Fruit fly (Drosophila melanogaster) whole organism, prepupa: ENCODE measurements around the gene CG1113.
A peak's percentile ranks its signal among the peaks of the same experiment; 100 is the strongest.

Source experiments
- CG10631 ChIP-seq: fragments of 200-800 bp; sonication (Bioruptor generic); optimal IDR thresholded peaks from 2 replicates; lab custom pipeline; 2016; ENCODE audit warnings: missing biosample characterization, missing genetic modification characterization
- CG11294 ChIP-seq: fragments of 200-800 bp; sonication (Bioruptor generic); IDR thresholded peaks from 2 replicates; pipeline ENCODE4 v1.3.6; 2022; ENCODE audit warnings: missing biosample characterization, missing genetic modification characterization
- CG11902 ChIP-seq: fragments of 200-800 bp; sonication (Bioruptor generic); optimal IDR thresholded peaks from 3 replicates; lab custom pipeline; 2016; ENCODE audit warnings: missing biosample characterization, missing genetic modification characterization
- CG15336 ChIP-seq: fragments of 200-800 bp; sonication (Bioruptor generic); IDR thresholded peaks from 2 replicates; pipeline ENCODE4 v1.3.6; 2022; ENCODE audit warnings: missing biosample characterization, missing genetic modification characterization
- CG1621 ChIP-seq: fragments of 200-800 bp; sonication (Bioruptor generic); optimal IDR thresholded peaks from 3 replicates; lab custom pipeline; 2018; ENCODE audit warnings: missing biosample characterization, mild to moderate bottlenecking, missing genetic modification characterization
- CG16779 ChIP-seq: fragments of 200-800 bp; sonication (Bioruptor generic); optimal IDR thresholded peaks from 3 replicates; lab custom pipeline; 2017; ENCODE audit warnings: missing biosample characterization, mild to moderate bottlenecking, missing genetic modification characterization
- CG3032 ChIP-seq: fragments of 200-800 bp; optimal IDR thresholded peaks from 2 replicates; lab custom pipeline; 2019; ENCODE audit warnings: missing biosample characterization, mild to moderate bottlenecking, missing genetic modification characterization, moderate library complexity
- CG31627 ChIP-seq: fragments of 200-800 bp; sonication (Bioruptor generic); optimal IDR thresholded peaks from 3 replicates; lab custom pipeline; 2016; ENCODE audit warnings: missing biosample characterization, missing genetic modification characterization
- CG32006 ChIP-seq: fragments of 200-800 bp; sonication (Bioruptor generic); optimal IDR thresholded peaks from 3 replicates; lab custom pipeline; 2017; ENCODE audit warnings: missing biosample characterization, mild to moderate bottlenecking, missing genetic modification characterization
- CG3919 ChIP-seq: fragments of 200-800 bp; sonication (Bioruptor generic); optimal IDR thresholded peaks from 3 replicates; lab custom pipeline; 2016; ENCODE audit warnings: missing biosample characterization, missing genetic modification characterization
- CG4318 ChIP-seq: fragments of 200-800 bp; sonication (Bioruptor generic); optimal IDR thresholded peaks from 3 replicates; lab custom pipeline; 2017; ENCODE audit warnings: missing biosample characterization, mild to moderate bottlenecking, missing genetic modification characterization
- CG6163 ChIP-seq: fragments of 200-800 bp; sonication (Bioruptor generic); IDR thresholded peaks from 3 replicates; pipeline ENCODE4 v1.3.6; 2022; ENCODE audit warnings: missing biosample characterization, missing genetic modification characterization
- CG6276 ChIP-seq: fragments of 200-800 bp; sonication (Bioruptor generic); optimal IDR thresholded peaks from 2 replicates; lab custom pipeline; 2017; ENCODE audit warnings: missing biosample characterization, mild to moderate bottlenecking, missing genetic modification characterization
- CG6792 ChIP-seq: fragments of 200-800 bp; sonication (Bioruptor generic); optimal IDR thresholded peaks from 3 replicates; lab custom pipeline; 2016; ENCODE audit warnings: missing biosample characterization, missing genetic modification characterization
- CG6808 ChIP-seq: fragments of 200-800 bp; sonication (Bioruptor generic); optimal IDR thresholded peaks from 3 replicates; lab custom pipeline; 2017; ENCODE audit warnings: missing biosample characterization, missing genetic modification characterization, mild to moderate bottlenecking, moderate library complexity, missing genetic modification reagents
- CG6854 ChIP-seq: fragments of 200-800 bp; sonication (Bioruptor generic); optimal IDR thresholded peaks from 2 replicates; lab custom pipeline; 2017; ENCODE audit warnings: missing biosample characterization, mild to moderate bottlenecking, missing genetic modification characterization
- CG7368 ChIP-seq: fragments of 200-800 bp; sonication (Bioruptor generic); optimal IDR thresholded peaks from 3 replicates; lab custom pipeline; 2016; ENCODE audit warnings: missing biosample characterization, missing genetic modification characterization
- CG8319 ChIP-seq: fragments of 200-800 bp; sonication (Bioruptor generic); optimal IDR thresholded peaks from 3 replicates; lab custom pipeline; 2016; ENCODE audit warnings: missing biosample characterization, missing genetic modification characterization
- CG8632 ChIP-seq: fragments of 200-800 bp; sonication (Bioruptor generic); optimal IDR thresholded peaks from 3 replicates; lab custom pipeline; 2016; ENCODE audit warnings: missing biosample characterization, missing genetic modification characterization
- CG9139 ChIP-seq: fragments of 200-800 bp; sonication (Bioruptor generic); optimal IDR thresholded peaks from 3 replicates; lab custom pipeline; 2017; ENCODE audit warnings: missing biosample characterization, mild to moderate bottlenecking, missing genetic modification characterization
- Eip75B ChIP-seq: fragments of 200-800 bp; sonication (Bioruptor generic); optimal IDR thresholded peaks from 3 replicates; lab custom pipeline; 2016; ENCODE audit warnings: missing biosample characterization, missing genetic modification characterization
- Eip78C ChIP-seq: fragments of 200-800 bp; sonication (Bioruptor generic); peaks from one replicate; lab custom pipeline; 2016; ENCODE audit warnings: missing biosample characterization, missing genetic modification characterization
- Eip93F ChIP-seq: fragments of 200-800 bp; sonication (Bioruptor generic); optimal IDR thresholded peaks from 2 replicates; lab custom pipeline; 2016; ENCODE audit warnings: missing biosample characterization, mild to moderate bottlenecking, missing genetic modification characterization
- Ets21C ChIP-seq: fragments of 200-800 bp; sonication (Bioruptor generic); optimal IDR thresholded peaks from 3 replicates; lab custom pipeline; 2016; ENCODE audit warnings: missing biosample characterization, missing genetic modification characterization
- Ets96B ChIP-seq: fragments of 200-800 bp; optimal IDR thresholded peaks from 2 replicates; lab custom pipeline; 2019; ENCODE audit warnings: missing biosample characterization, mild to moderate bottlenecking, missing genetic modification characterization, moderate library complexity
- Gug ChIP-seq: fragments of 200-800 bp; sonication (Bioruptor generic); IDR thresholded peaks from 2 replicates; pipeline ENCODE4 v1.3.6; 2022; ENCODE audit warnings: missing biosample characterization, missing genetic modification characterization
- Hr39 ChIP-seq: fragments of 200-800 bp; sonication (Bioruptor generic); optimal IDR thresholded peaks from 2 replicates; lab custom pipeline; 2016; ENCODE audit warnings: missing biosample characterization, missing genetic modification characterization
- Hr4 ChIP-seq: fragments of 200-800 bp; sonication (Bioruptor generic); optimal IDR thresholded peaks from 3 replicates; lab custom pipeline; 2016; ENCODE audit warnings: missing biosample characterization, missing genetic modification characterization
- Lpt ChIP-seq: fragments of 200-800 bp; sonication (Bioruptor generic); optimal IDR thresholded peaks from 3 replicates; lab custom pipeline; 2016; ENCODE audit warnings: missing biosample characterization, missing genetic modification characterization
- OdsH ChIP-seq: fragments of 200-800 bp; sonication (Bioruptor generic); optimal IDR thresholded peaks from 3 replicates; lab custom pipeline; 2016; ENCODE audit warnings: missing biosample characterization, missing genetic modification characterization
- Smox ChIP-seq: fragments of 200-800 bp; sonication (Bioruptor generic); optimal IDR thresholded peaks from 3 replicates; lab custom pipeline; 2016; ENCODE audit warnings: missing biosample characterization, missing genetic modification characterization
- Sox102F ChIP-seq: fragments of 200-800 bp; sonication (Bioruptor generic); optimal IDR thresholded peaks from 2 replicates; lab custom pipeline; 2016; ENCODE audit warnings: missing biosample characterization, mild to moderate bottlenecking, missing genetic modification characterization
- achi ChIP-seq: fragments of 200-800 bp; sonication (Bioruptor generic); optimal IDR thresholded peaks from 3 replicates; lab custom pipeline; 2016; ENCODE audit warnings: missing biosample characterization, missing genetic modification characterization
- acj6 ChIP-seq: fragments of 200-800 bp; sonication (Bioruptor generic); optimal IDR thresholded peaks from 3 replicates; lab custom pipeline; 2016; ENCODE audit warnings: missing biosample characterization, missing genetic modification characterization
- dsx ChIP-seq: fragments of 200-800 bp; optimal IDR thresholded peaks from 3 replicates; lab custom pipeline; 2019; ENCODE audit warnings: missing biosample characterization, mild to moderate bottlenecking, missing genetic modification characterization, moderate library complexity; ENCODE audit not compliant: poor library complexity, severe bottlenecking
- eg ChIP-seq: fragments of 200-800 bp; sonication (Bioruptor generic); IDR thresholded peaks from 3 replicates; pipeline ENCODE4 v1.3.6; 2022; ENCODE audit warnings: missing biosample characterization, missing genetic modification characterization
- esn ChIP-seq: fragments of 200-800 bp; sonication (Bioruptor generic); optimal IDR thresholded peaks from 2 replicates; lab custom pipeline; 2016; ENCODE audit warnings: missing biosample characterization, mild to moderate bottlenecking, missing genetic modification characterization, moderate library complexity
- fd59A ChIP-seq: fragments of 200-800 bp; sonication (Bioruptor generic); optimal IDR thresholded peaks from 2 replicates; lab custom pipeline; 2017; ENCODE audit warnings: missing biosample characterization, mild to moderate bottlenecking, missing genetic modification characterization, missing genetic modification reagents
- fkh ChIP-seq: fragments of 200-800 bp; sonication (Bioruptor generic); optimal IDR thresholded peaks from 3 replicates; lab custom pipeline; 2017; ENCODE audit warnings: missing biosample characterization, mild to moderate bottlenecking, missing genetic modification characterization, moderate library complexity
- lz ChIP-seq: fragments of 200-800 bp; sonication (Bioruptor generic); optimal IDR thresholded peaks from 3 replicates; lab custom pipeline; 2016; ENCODE audit warnings: missing biosample characterization, missing genetic modification characterization
- pdm3 ChIP-seq: fragments of 200-800 bp; sonication (Bioruptor generic); optimal IDR thresholded peaks from 3 replicates; lab custom pipeline; 2016; ENCODE audit warnings: missing biosample characterization, missing genetic modification characterization
- salr ChIP-seq, 2 experiments: fragments of 200-800 bp; sonication (Bioruptor generic); optimal IDR thresholded peaks; 3 replicates each; lab custom pipeline; 2016 to 2018; ENCODE audit warnings: missing biosample characterization in 2 of 2, missing genetic modification characterization in 2 of 2, mild to moderate bottlenecking in 1 of 2
- vri ChIP-seq: fragments of 200-800 bp; sonication (Bioruptor generic); optimal IDR thresholded peaks from 3 replicates; lab custom pipeline; 2016; ENCODE audit warnings: missing biosample characterization, mild to moderate bottlenecking, missing genetic modification characterization

The CG1113 gene

dm6 chr3R:5209481-5209880 lies 43.5 kb upstream of the CG1113 start (continued):
- TF ChIP-seq lz (GFP tag; lab: Kevin White, UChicago) (peak; percentile 81), Hr4 (peak; percentile 93), achi (GFP tag; lab: Kevin White, UChicago) (peak; percentile 91), CG16779 (tag; lab: Kevin White, UChicago) (peak; percentile 76), fd59A (GFP tag; lab: Kevin White, UChicago) (peak; percentile 80), CG6808 (GFP tag; lab: Kevin White, UChicago) (peak; percentile 84), Sox102F (GFP tag; lab: Kevin White, UChicago) (peak; percentile 73), vri (GFP tag; lab: Kevin White, UChicago) (peak; percentile 52), CG6163 (GFP tag; lab: Robert Waterston, UW) (peak; percentile 97), acj6 (GFP tag; lab: Kevin White, UChicago) (peak; percentile 92), CG6854 (GFP tag; lab: Kevin White, UChicago) (peak; percentile 28), CG1621 (tag; lab: Kevin White, UChicago) (no peak), pdm3 (GFP tag; lab: Kevin White, UChicago) (peak; percentile 94), CG6792 (GFP tag; lab: Kevin White, UChicago) (peak; percentile 89), OdsH (GFP tag; lab: Kevin White, UChicago) (peak; percentile 92), CG31627 (GFP tag; lab: Kevin White, UChicago) (peak; percentile 86), CG11902 (peak; percentile 88), CG8319 (peak; percentile 83), CG8632 (GFP tag; lab: Kevin White, UChicago) (peak; percentile 86), fkh (GFP tag; lab: Kevin White, UChicago) (no peak), Gug (GFP tag; lab: Robert Waterston, UW) (peak; percentile 92), Eip75B (GFP tag; lab: Kevin White, UChicago) (peak; percentile 90), CG11294 (GFP tag; lab: Robert Waterston, UW) (peak; percentile 89), CG7368 (GFP tag; lab: Kevin White, UChicago) (peak; percentile 90)

- TF ChIP-seq pdm3 (GFP tag; lab: Kevin White, UChicago): no peak
- no peak for TF ChIP-seq CG3032 (tag; lab: Kevin White, UChicago)
- no peak for TF ChIP-seq CG10631 (GFP tag; lab: Kevin White, UChicago)
- no peak for TF ChIP-seq lz (GFP tag; lab: Kevin White, UChicago)
Observed at dm6 chr3R:5211401-5211800, 41.6 kb upstream of the CG1113 start.

dm6 chr3R:5211901-5212758 lies 40.8 kb upstream of the CG1113 start:
- TF ChIP-seq Hr39 (GFP tag; lab: Kevin White, UChicago): peak; percentile 2
- 0 out of 2 replicates have a peak, but pooled peaks have one; percentile 16 for TF ChIP-seq Gug (GFP tag; lab: Robert Waterston, UW)
- TF ChIP-seq CG9139: peak; percentile 18
- peak; percentile 50 for TF ChIP-seq dsx
- peak; percentile 52 for TF ChIP-seq CG32006 (GFP tag; lab: Kevin White, UChicago)
- TF ChIP-seq CG8319: no peak
- TF ChIP-seq Eip75B (GFP tag; lab: Kevin White, UChicago): peak; percentile 71
- TF ChIP-seq CG6808 (GFP tag; lab: Kevin White, UChicago): peak; percentile 72
- TF ChIP-seq Eip93F: no peak
- peak; percentile 73 for TF ChIP-seq Eip78C (GFP tag; lab: Kevin White, UChicago)
- TF ChIP-seq Smox (GFP tag; lab: Kevin White, UChicago): no peak
- no peak for TF ChIP-seq eg (GFP tag; lab: Robert Waterston, UW)
- TF ChIP-seq Lpt (GFP tag; lab: Kevin White, UChicago): no peak
- no peak for TF ChIP-seq Ets21C (GFP tag; lab: Kevin White, UChicago)
- TF ChIP-seq CG6276: peak; percentile 23
- peak; percentile 50 for TF ChIP-seq CG10631 (GFP tag; lab: Kevin White, UChicago)
- no peak for TF ChIP-seq CG4318 (GFP tag; lab: Kevin White, UChicago)
- peak; percentile 37 for TF ChIP-seq esn
- peak; percentile 49 for TF ChIP-seq OdsH (GFP tag; lab: Kevin White, UChicago)
- peak; percentile 10 for TF ChIP-seq Hr4
- TF ChIP-seq achi (GFP tag; lab: Kevin White, UChicago): peak; percentile 43
- peak; percentile 49 for TF ChIP-seq pdm3 (GFP tag; lab: Kevin White, UChicago)
- peak; percentile 56 for TF ChIP-seq fd59A (GFP tag; lab: Kevin White, UChicago)
- TF ChIP-seq CG15336 (GFP tag; lab: Robert Waterston, UW): 0 out of 2 replicates have a peak, but pooled peaks have one; percentile 35
- TF ChIP-seq Ets96B (tag; lab: Kevin White, UChicago): peak; percentile 65
- peak; percentile 36 for TF ChIP-seq CG1621 (tag; lab: Kevin White, UChicago)
- TF ChIP-seq CG8632 (GFP tag; lab: Kevin White, UChicago): peak; percentile 27
- peak; percentile 41 for TF ChIP-seq acj6 (GFP tag; lab: Kevin White, UChicago)
- peak; percentile 65 for TF ChIP-seq CG3919 (GFP tag; lab: Kevin White, UChicago)
- peak; percentile 18 for TF ChIP-seq CG16779 (tag; lab: Kevin White, UChicago)
- TF ChIP-seq salr (GFP tag; optimal IDR thresholded peaks at IDR 0.05; lab: Kevin White, UChicago): peak in 1 of 2 experiments; percentile 20
